Fruit fly (Drosophila melanogaster) whole organism, embryonic: Measurements from ENCODE around the gene CG10947.

Experiments
- ATbp ChIP-seq: fragments of 200-800 bp; sonication (Bioruptor generic); optimal IDR thresholded peaks from 2 replicates; lab custom pipeline; 2017; ENCODE audit warnings: missing biosample characterization, mild to moderate bottlenecking, missing genetic modification characterization, missing genetic modification reagents
- Blimp-1 ChIP-seq: fragments of 200-800 bp; sonication (Bioruptor generic); optimal IDR thresholded peaks from 3 replicates; lab custom pipeline; 2018; ENCODE audit warnings: missing biosample characterization, missing genetic modification characterization, mild to moderate bottlenecking, moderate library complexity, missing genetic modification reagents
- CG12104 ChIP-seq: fragments of 200-800 bp; sonication (Bioruptor generic); optimal IDR thresholded peaks from 3 replicates; lab custom pipeline; 2016; ENCODE audit warnings: missing biosample characterization, missing genetic modification characterization
- CG13894 ChIP-seq: fragments of 200-800 bp; sonication (Bioruptor generic); optimal IDR thresholded peaks from 3 replicates; lab custom pipeline; 2018; ENCODE audit warnings: missing biosample characterization, mild to moderate bottlenecking, missing genetic modification characterization, moderate library complexity
- CG14965 ChIP-seq: fragments of 200-800 bp; sonication (Bioruptor generic); optimal IDR thresholded peaks from 2 replicates; lab custom pipeline; 2016; ENCODE audit warnings: missing biosample characterization, missing genetic modification characterization, borderline replicate concordance
- CG1647 ChIP-seq: fragments of 200-800 bp; sonication (Bioruptor generic); optimal IDR thresholded peaks from 3 replicates; lab custom pipeline; 2016; ENCODE audit warnings: missing biosample characterization, missing genetic modification characterization
- CG16779 ChIP-seq: fragments of 200-800 bp; sonication (Bioruptor generic); IDR thresholded peaks from 2 replicates; pipeline ENCODE4 v1.3.6; 2022; ENCODE audit warnings: missing biosample characterization, missing genetic modification characterization
- CG17359 ChIP-seq: fragments of 200-800 bp; sonication (Bioruptor generic); optimal IDR thresholded peaks from 3 replicates; lab custom pipeline; 2018; ENCODE audit warnings: missing biosample characterization, mild to moderate bottlenecking, missing genetic modification characterization, moderate library complexity
- CG4360 ChIP-seq: fragments of 200-800 bp; sonication (Bioruptor generic); IDR thresholded peaks from 2 replicates; pipeline ENCODE4 v1.3.6; 2022; ENCODE audit warnings: missing biosample characterization, missing genetic modification characterization
- CG6654 ChIP-seq: fragments of 200-800 bp; sonication (Bioruptor generic); optimal IDR thresholded peaks from 2 replicates; lab custom pipeline; 2017; ENCODE audit warnings: missing biosample characterization, mild to moderate bottlenecking, missing genetic modification characterization
- CG7357 ChIP-seq: fragments of 200-800 bp; sonication (Bioruptor generic); IDR thresholded peaks from 3 replicates; pipeline ENCODE4 v1.3.6; 2022; ENCODE audit warnings: missing biosample characterization, missing genetic modification characterization
- CG8388 ChIP-seq: fragments of 200-800 bp; sonication (Bioruptor generic); optimal IDR thresholded peaks from 2 replicates; lab custom pipeline; 2019; ENCODE audit warnings: missing biosample characterization, mild to moderate bottlenecking, missing genetic modification characterization, moderate library complexity
- CG9609 ChIP-seq: fragments of 200-800 bp; sonication (Bioruptor generic); optimal IDR thresholded peaks from 3 replicates; lab custom pipeline; 2016; ENCODE audit warnings: missing biosample characterization, missing genetic modification characterization
- Dp ChIP-seq: fragments of 200-800 bp; sonication (Bioruptor generic); optimal IDR thresholded peaks from 2 replicates; lab custom pipeline; 2018; ENCODE audit warnings: missing biosample characterization, mild to moderate bottlenecking, missing genetic modification characterization, moderate library complexity
- Dref ChIP-seq: fragments of 200-800 bp; sonication (Bioruptor generic); IDR thresholded peaks from 2 replicates; pipeline ENCODE4 v1.3.6; 2022; ENCODE audit warnings: missing biosample characterization, missing genetic modification characterization
- Drgx ChIP-seq: fragments of 200-800 bp; sonication (Bioruptor generic); IDR thresholded peaks from 2 replicates; pipeline ENCODE4 v1.3.6; 2022; ENCODE audit warnings: missing biosample characterization, missing genetic modification characterization
- Elba2 ChIP-seq: fragments of 200-800 bp; sonication (Bioruptor generic); optimal IDR thresholded peaks from 3 replicates; lab custom pipeline; 2016; ENCODE audit warnings: missing biosample characterization, missing genetic modification characterization
- Fer1 ChIP-seq: fragments of 200-800 bp; sonication (Bioruptor generic); optimal IDR thresholded peaks from 2 replicates; lab custom pipeline; 2017; ENCODE audit warnings: missing biosample characterization, mild to moderate bottlenecking, missing genetic modification characterization
- Hand ChIP-seq: fragments of 200-800 bp; sonication (Bioruptor generic); optimal IDR thresholded peaks from 2 replicates; lab custom pipeline; 2017; ENCODE audit warnings: mild to moderate bottlenecking, missing biosample characterization, missing genetic modification reagents, missing genetic modification characterization
- Hmx ChIP-seq: fragments of 200-800 bp; sonication (Bioruptor generic); optimal IDR thresholded peaks from 2 replicates; lab custom pipeline; 2016; ENCODE audit warnings: missing biosample characterization, missing genetic modification characterization
- Med ChIP-seq: fragments of 200-800 bp; sonication (Bioruptor generic); peaks from one replicate; lab custom pipeline; 2016; ENCODE audit warnings: missing biosample characterization, missing genetic modification characterization, mild to moderate bottlenecking, inconsistent platforms, moderate library complexity
- Neu2 ChIP-seq: fragments of 200-800 bp; sonication (Bioruptor generic); optimal IDR thresholded peaks from 3 replicates; lab custom pipeline; 2016; ENCODE audit warnings: missing biosample characterization, missing genetic modification characterization, borderline replicate concordance
- Vsx1 ChIP-seq: fragments of 200-800 bp; sonication (Bioruptor generic); optimal IDR thresholded peaks from 2 replicates; lab custom pipeline; 2017; ENCODE audit warnings: missing biosample characterization, mild to moderate bottlenecking, missing genetic modification characterization, missing genetic modification reagents
- amos ChIP-seq: fragments of 200-800 bp; sonication (Bioruptor generic); IDR thresholded peaks from 2 replicates; pipeline ENCODE4 v1.3.6; 2022; ENCODE audit warnings: missing biosample characterization, missing genetic modification characterization; ENCODE audit not compliant: partially characterized antibody
- bsh ChIP-seq, 2 experiments: fragments of 200-800 bp; sonication (Bioruptor generic); optimal IDR thresholded peaks; 2 replicates each; lab custom pipeline; 2017 to 2018; ENCODE audit warnings: mild to moderate bottlenecking in 2 of 2, missing biosample characterization in 2 of 2, missing genetic modification characterization in 2 of 2, moderate library complexity in 1 of 2
- cad ChIP-seq: fragments of >200 bp; optimal IDR thresholded peaks from 2 replicates; lab custom pipeline; 2017; ENCODE audit warnings: missing biosample characterization, missing genetic modification characterization
- dysf ChIP-seq: fragments of 200-800 bp; sonication (Bioruptor generic); IDR thresholded peaks from 3 replicates; pipeline ENCODE4 v1.3.6; 2022; ENCODE audit warnings: missing biosample characterization, missing genetic modification characterization
- ems ChIP-seq: fragments of 200-800 bp; sonication (Bioruptor generic); optimal IDR thresholded peaks from 3 replicates; lab custom pipeline; 2016; ENCODE audit warnings: missing biosample characterization, missing genetic modification characterization
- ewg ChIP-seq: fragments of 200-800 bp; sonication (Bioruptor generic); optimal IDR thresholded peaks from 3 replicates; lab custom pipeline; 2017; ENCODE audit warnings: mild to moderate bottlenecking, missing biosample characterization, missing genetic modification reagents, missing genetic modification characterization
- exex ChIP-seq: fragments of 200-800 bp; sonication (Bioruptor generic); optimal IDR thresholded peaks from 4 replicates; lab custom pipeline; 2018; ENCODE audit warnings: missing biosample characterization, mild to moderate bottlenecking, missing genetic modification characterization, moderate library complexity
- fd102C ChIP-seq: fragments of 200-800 bp; sonication (Bioruptor generic); optimal IDR thresholded peaks from 2 replicates; lab custom pipeline; 2018; ENCODE audit warnings: missing biosample characterization, mild to moderate bottlenecking, missing genetic modification characterization, moderate library complexity
- grn ChIP-seq: fragments of 200-800 bp; sonication (Bioruptor generic); optimal IDR thresholded peaks from 3 replicates; lab custom pipeline; 2017; ENCODE audit warnings: missing biosample characterization, missing genetic modification characterization
- hkb ChIP-seq, 2 experiments: fragments of 200-800 bp in 1 of 2; fragments of >200 bp in 1 of 2; sonication (Bioruptor generic) in 1 of 2; IDR thresholded peaks in 1 of 2; optimal IDR thresholded peaks in 1 of 2; 2 replicates each; pipeline versions ENCODE4 v1.3.6 to Lab custom; 2017 to 2022; ENCODE audit warnings: missing biosample characterization in 1 of 2, missing genetic modification characterization in 1 of 2
- mirr ChIP-seq: fragments of 200-800 bp; sonication (Bioruptor generic); optimal IDR thresholded peaks from 3 replicates; lab custom pipeline; 2018; ENCODE audit warnings: missing biosample characterization, mild to moderate bottlenecking, missing genetic modification characterization
- odd ChIP-seq: fragments of 200-800 bp; sonication (Bioruptor generic); optimal IDR thresholded peaks from 2 replicates; lab custom pipeline; 2017; ENCODE audit warnings: missing biosample characterization, mild to moderate bottlenecking, missing genetic modification characterization
- prd ChIP-seq, 3 experiments: fragments of >200 bp in 2 of 3; fragments of 200-800 bp in 1 of 3; sonication (Bioruptor generic) in 1 of 3; optimal IDR thresholded peaks in 2 of 3; IDR thresholded peaks in 1 of 3; 2 replicates in 2 of 3; 3 replicates in 1 of 3; pipeline versions ENCODE4 v1.3.6 to Lab custom; 2017 to 2022; ENCODE audit warnings: missing biosample characterization in 1 of 3, missing genetic modification characterization in 1 of 3
- pros ChIP-seq: fragments of 200-800 bp; sonication (Bioruptor generic); optimal IDR thresholded peaks from 3 replicates; lab custom pipeline; 2019; ENCODE audit warnings: missing biosample characterization, mild to moderate bottlenecking, missing genetic modification characterization, moderate library complexity
- scrt ChIP-seq: fragments of 200-800 bp; sonication (Bioruptor generic); optimal IDR thresholded peaks from 2 replicates; lab custom pipeline; 2018; ENCODE audit warnings: missing biosample characterization, mild to moderate bottlenecking, missing genetic modification characterization, moderate library complexity
- seq ChIP-seq: fragments of 200-800 bp; sonication (Bioruptor generic); IDR thresholded peaks from 2 replicates; pipeline ENCODE4 v1.3.6; 2022; ENCODE audit warnings: missing biosample characterization, missing genetic modification characterization
- sr ChIP-seq: fragments of 200-800 bp; sonication (Bioruptor generic); IDR thresholded peaks from 3 replicates; pipeline ENCODE4 v1.3.6; 2022; ENCODE audit warnings: missing biosample characterization, missing genetic modification characterization
- stwl ChIP-seq: fragments of 200-800 bp; sonication (Bioruptor generic); optimal IDR thresholded peaks from 3 replicates; lab custom pipeline; 2018; ENCODE audit warnings: missing biosample characterization, mild to moderate bottlenecking, missing genetic modification characterization, moderate library complexity
- sug ChIP-seq: fragments of 200-800 bp; optimal IDR thresholded peaks from 2 replicates; lab custom pipeline; 2019; ENCODE audit warnings: missing biosample characterization, mild to moderate bottlenecking, missing genetic modification characterization, moderate library complexity
- tgo ChIP-seq: fragments of 200-800 bp; sonication (Bioruptor generic); IDR thresholded peaks from 3 replicates; pipeline ENCODE4 v1.3.6; 2022; ENCODE audit warnings: missing biosample characterization, missing genetic modification characterization
- tin ChIP-seq: fragments of 200-800 bp; sonication (Bioruptor generic); optimal IDR thresholded peaks from 3 replicates; lab custom pipeline; 2016; ENCODE audit warnings: missing biosample characterization, missing genetic modification characterization
- tup ChIP-seq: fragments of 200-800 bp; sonication (Bioruptor generic); optimal IDR thresholded peaks from 2 replicates; lab custom pipeline; 2016; ENCODE audit warnings: missing biosample characterization, mild to moderate bottlenecking, missing genetic modification characterization, moderate library complexity
- zen ChIP-seq: fragments of 200-800 bp; sonication (Bioruptor generic); optimal IDR thresholded peaks from 3 replicates; lab custom pipeline; 2018; ENCODE audit warnings: missing biosample characterization, mild to moderate bottlenecking, missing genetic modification characterization, moderate library complexity

Gene CG10947

dm6 chr2L:20341211-20341998, 73.2 kb downstream of the CG10947 start (continued):
- TF ChIP-seq scrt (GFP tag; lab: Kevin White, UChicago) (peak; percentile 33), hkb (optimal IDR thresholded peaks at IDR 0.05; lab: Kevin White, UChicago) (no peak), hkb (GFP tag; IDR thresholded peaks at IDR 0.05; lab: Robert Waterston, UW) (0 out of 2 replicates have a peak, but pooled peaks have one; percentile 7), grn (peak; percentile 81), Dref (GFP tag; lab: Robert Waterston, UW) (no peak), ewg (GFP tag; lab: Kevin White, UChicago) (peak; percentile 88), tup (GFP tag; lab: Kevin White, UChicago) (no peak), Med (peak; percentile 22), Blimp-1 (GFP tag; lab: Kevin White, UChicago) (peak; percentile 66), amos (GFP tag; lab: Robert Waterston, UW) (0 out of 2 replicates have a peak, but pooled peaks have one; percentile 10), CG16779 (GFP tag; lab: Robert Waterston, UW) (0 out of 2 replicates have a peak, but pooled peaks have one; percentile 3), CG17359 (tag; lab: Kevin White, UChicago) (no peak), seq (GFP tag; lab: Robert Waterston, UW) (peak; percentile 40; the same call in 1 of the 2 replicates), Dp (GFP tag; lab: Kevin White, UChicago) (no peak), Hand (GFP tag; lab: Kevin White, UChicago) (no peak), tgo (GFP tag; lab: Robert Waterston, UW) (no peak), prd (optimal IDR thresholded peaks at IDR 0.05; lab: Kevin White, UChicago) (no peak), prd (GFP tag; IDR thresholded peaks at IDR 0.05; lab: Robert Waterston, UW) (no peak), sr (0 out of 3 replicates have a peak, but pooled peaks have one; percentile 36), Vsx1 (peak; percentile 11), stwl (peak; percentile 37), CG12104 (no peak), CG4360 (GFP tag; lab: Robert Waterston, UW) (peak; percentile 66), CG13894 (peak; percentile 20), ATbp (no peak), Fer1 (GFP tag; lab: Kevin White, UChicago) (peak; percentile 61), zen (tag; lab: Kevin White, UChicago) (peak; percentile 16)
- TF ChIP-seq, all 482 proteins: peak for 27

- TF ChIP-seq Med, result no peak
- TF ChIP-seq bsh (GFP tag; optimal IDR thresholded peaks at IDR 0.05; lab: Kevin White, UChicago), result peak in 1 of 2 experiments; percentile 49
- TF ChIP-seq CG7357 (GFP tag; lab: Robert Waterston, UW), result 0 out of 3 replicates have a peak, but pooled peaks have one; percentile 20
- no peak for TF ChIP-seq Neu2 (GFP tag; lab: Kevin White, UChicago)
- no peak for TF ChIP-seq pros (GFP tag; lab: Kevin White, UChicago)
- peak; percentile 87 for TF ChIP-seq Drgx
- no peak for TF ChIP-seq CG1647 (GFP tag; lab: Kevin White, UChicago)
Measured at dm6 chr2L:20340635-20341034, 74.0 kb downstream of the CG10947 start.

- TF ChIP-seq odd (GFP tag; lab: Kevin White, UChicago) (no peak), dysf (GFP tag; lab: Robert Waterston, UW) (no peak), fd102C (GFP tag; lab: Kevin White, UChicago) (no peak), CG8388 (no peak), exex (tag; lab: Kevin White, UChicago) (peak; percentile 25), CG9609 (GFP tag; lab: Kevin White, UChicago) (no peak), sr (no peak), cad (no peak), sug (tag; lab: Kevin White, UChicago) (peak; percentile 27), Hmx (GFP tag; lab: Kevin White, UChicago) (no peak), Elba2 (GFP tag; lab: Kevin White, UChicago) (no peak), mirr (GFP tag; lab: Kevin White, UChicago) (peak; percentile 19), tin (GFP tag; lab: Kevin White, UChicago) (no peak), ems (GFP tag; lab: Kevin White, UChicago) (no peak), CG6654 (GFP tag; lab: Kevin White, UChicago) (no peak), CG14965 (GFP tag; lab: Kevin White, UChicago) (no peak)
Measured at dm6 chr2L:20337800-20338199, 76.8 kb downstream of the CG10947 start.
